Fruit fly (Drosophila melanogaster): ENCODE data around the gene Nup133.
A peak's percentile ranks its signal among the peaks of the same experiment; 100 is the strongest.

Gene Nup133

dm6 chr3R:22667284-22667958, 23.0 kb upstream of the Nup133 start (continued):
- peak; percentile 80 for TF ChIP-seq CG13424 (tag; optimal IDR thresholded peaks at IDR 0.05)
- no peak for TF ChIP-seq CG34224 (GFP tag; IDR thresholded peaks at IDR 0.05; ENCODE audit: partially characterized antibody)
- TF ChIP-seq slbo (GFP tag; IDR thresholded peaks at IDR 0.05), result peak; percentile 60
- peak; percentile 44 for TF ChIP-seq CG31388 (GFP tag; optimal IDR thresholded peaks at IDR 0.05)
- no peak for TF ChIP-seq CG2129 (GFP tag; IDR thresholded peaks at IDR 0.05; ENCODE audit: partially characterized antibody)
- TF ChIP-seq fu2 (GFP tag; optimal IDR thresholded peaks at IDR 0.05), result no peak
- TF ChIP-seq dan (GFP tag; IDR thresholded peaks at IDR 0.05), result no peak; the same call in 1 of the 2 replicates
- TF ChIP-seq ham (GFP tag; IDR thresholded peaks at IDR 0.05), result no peak
- TF ChIP-seq CG1792 (GFP tag; optimal IDR thresholded peaks at IDR 0.05), result peak; percentile 61
- peak; percentile 90 for TF ChIP-seq CG17361 (GFP tag; IDR thresholded peaks at IDR 0.05)
- peak; percentile 69 for TF ChIP-seq org-1 (GFP tag; optimal IDR thresholded peaks at IDR 0.05)
- peak; percentile 34 for TF ChIP-seq Jarid2 (GFP tag; optimal IDR thresholded peaks at IDR 0.05)
- no peak for TF ChIP-seq tup (GFP tag; optimal IDR thresholded peaks at IDR 0.05)
- no peak for TF ChIP-seq B-H2 (GFP tag; optimal IDR thresholded peaks at IDR 0.05)
- peak; percentile 75 for TF ChIP-seq jing (GFP tag; optimal IDR thresholded peaks at IDR 0.05)
- TF ChIP-seq Hr39 (optimal IDR thresholded peaks at IDR 0.05), result no peak
- peak; percentile 91 for TF ChIP-seq CG8924 (tag; optimal IDR thresholded peaks at IDR 0.05)
- peak; percentile 75 for TF ChIP-seq Mes4 (GFP tag; optimal IDR thresholded peaks at IDR 0.05)
- TF ChIP-seq CG6765 (GFP tag; optimal IDR thresholded peaks at IDR 0.05), result peak; percentile 15
- peak; percentile 13 for TF ChIP-seq Fer2 (tag; optimal IDR thresholded peaks at IDR 0.05)
- peak; percentile 42; the same call in 1 of the 2 replicates for TF ChIP-seq CG14667 (GFP tag; IDR thresholded peaks at IDR 0.05)
- TF ChIP-seq tap (tag; optimal IDR thresholded peaks at IDR 0.05), result peak; percentile 92
- TF ChIP-seq CG16815 (GFP tag; optimal IDR thresholded peaks at IDR 0.05), result peak; percentile 67
- TF ChIP-seq vfl (GFP tag; optimal IDR thresholded peaks at IDR 0.05), result no peak
- no peak for TF ChIP-seq HmgD (GFP tag; optimal IDR thresholded peaks at IDR 0.05)
- TF ChIP-seq hth (optimal IDR thresholded peaks at IDR 0.05), result no peak
- TF ChIP-seq CG4282 (GFP tag; optimal IDR thresholded peaks at IDR 0.05), result no peak
- TF ChIP-seq lbe (GFP tag; optimal IDR thresholded peaks at IDR 0.05), result peak; percentile 73
- peak; percentile 94 for TF ChIP-seq fd96Cb (tag; optimal IDR thresholded peaks at IDR 0.05)
- peak; percentile 87 for TF ChIP-seq bcd (GFP tag; optimal IDR thresholded peaks at IDR 0.05)
- TF ChIP-seq CG12071 (GFP tag; optimal IDR thresholded peaks at IDR 0.05), result peak; percentile 12
- peak; percentile 61 for TF ChIP-seq CG1647 (GFP tag; optimal IDR thresholded peaks at IDR 0.05)
- peak; percentile 65 for TF ChIP-seq CG2875 (GFP tag; optimal IDR thresholded peaks at IDR 0.05)
- peak; percentile 67 for TF ChIP-seq CG30431 (GFP tag; optimal IDR thresholded peaks at IDR 0.05)
- TF ChIP-seq btn (GFP tag; optimal IDR thresholded peaks at IDR 0.05), result no peak
- TF ChIP-seq zfh1 (GFP tag; IDR thresholded peaks at IDR 0.05), result peak; percentile 75
- peak; percentile 59 for TF ChIP-seq Mad (GFP tag; optimal IDR thresholded peaks at IDR 0.05)
- TF ChIP-seq zfh2 (GFP tag; optimal IDR thresholded peaks at IDR 0.05), result no peak
- peak; percentile 58 for TF ChIP-seq Rfx (GFP tag; IDR thresholded peaks at IDR 0.05)
- no peak for TF ChIP-seq BEAF-32 (GFP tag; optimal IDR thresholded peaks at IDR 0.05)
- peak; percentile 94 for TF ChIP-seq Sox100B (GFP tag; optimal IDR thresholded peaks at IDR 0.05)
- TF ChIP-seq B-H1 (GFP tag; IDR thresholded peaks at IDR 0.05), result peak; percentile 72
- TF ChIP-seq br (optimal IDR thresholded peaks at IDR 0.05), result no peak
- no peak for TF ChIP-seq CG11560 (tag; IDR thresholded peaks at IDR 0.05)
- TF ChIP-seq kah (GFP tag; optimal IDR thresholded peaks at IDR 0.05), result peak; percentile 78
- TF ChIP-seq Poxn (GFP tag; IDR thresholded peaks at IDR 0.05), result no peak
- TF ChIP-seq Fer1 (GFP tag; optimal IDR thresholded peaks at IDR 0.05), result peak; percentile 66
- peak; percentile 82 for TF ChIP-seq CG32772 (GFP tag; IDR thresholded peaks at IDR 0.05)
- TF ChIP-seq CG6272 (GFP tag; IDR thresholded peaks at IDR 0.05), result 0 out of 2 replicates have a peak, but pooled peaks have one; percentile 45
- TF ChIP-seq CG4404 (GFP tag; IDR thresholded peaks at IDR 0.05), result peak; percentile 63
- peak; percentile 46 for TF ChIP-seq twi (tag; optimal IDR thresholded peaks at IDR 0.05)
- TF ChIP-seq ab (GFP tag; optimal IDR thresholded peaks at IDR 0.05), result no peak
